Worm (Caenorhabditis elegans) whole organism, midembryonic: ENCODE data around the gene ptpn-22.

Experiments
- cog-1 ChIP-seq: sonication (generic microtip); optimal IDR thresholded peaks from 2 replicates; lab custom pipeline; 2016; ENCODE audit warnings: missing genetic modification characterization, missing compliant biosample characterization
- flt-1 ChIP-seq: fragments of 200-800 bp; sonication (Bioruptor generic); IDR thresholded peaks from 2 replicates; pipeline ENCODE4 v1.3.6; 2022; ENCODE audit warnings: missing genetic modification characterization, missing compliant biosample characterization
- klf-2 ChIP-seq: fragments of 200-800 bp; sonication (Bioruptor generic); conservative IDR thresholded peaks from 2 replicates; pipeline ENCODE4 v1.3.6; 2022; ENCODE audit warnings: missing genetic modification reagents, missing genetic modification characterization, missing compliant biosample characterization
- med-1 ChIP-seq: sonication (generic microtip); optimal IDR thresholded peaks from 2 replicates; lab custom pipeline; 2017; ENCODE audit warnings: missing genetic modification characterization, mild to moderate bottlenecking, missing compliant biosample characterization, antibody characterized with exemption, missing genetic modification reagents; ENCODE audit not compliant: insufficient read depth
- ref-1 ChIP-seq: fragments of 200-800 bp; sonication (Bioruptor generic); conservative IDR thresholded peaks from 2 replicates; pipeline ENCODE4 v1.3.6; 2022; ENCODE audit warnings: missing genetic modification reagents, missing genetic modification characterization, missing compliant biosample characterization
- tab-1 ChIP-seq: fragments of 200-800 bp; sonication (Bioruptor generic); IDR thresholded peaks from 2 replicates; pipeline ENCODE4 v1.3.6; 2022; ENCODE audit warnings: missing genetic modification characterization, missing compliant biosample characterization

ce11 chrIV:1785156-1785555 lies 45.1 kb upstream of the ptpn-22 start:
- TF ChIP-seq med-1 (no peak), flt-1 (GFP tag; lab: Robert Waterston, UW) (no peak), ref-1 (no peak), tab-1 (GFP tag; lab: Robert Waterston, UW) (no peak), klf-2 (GFP tag; lab: Robert Waterston, UW) (no peak), cog-1 (tag; lab: Kevin White, UChicago) (no peak)
